Fruit fly (Drosophila melanogaster) whole organism, embryonic: Measurements from ENCODE around the gene CG2712.

Source experiments
- Ada2b ChIP-seq: fragments of 200-800 bp; sonication (Bioruptor generic); IDR thresholded peaks from 2 replicates; pipeline ENCODE4 v1.3.6; 2022; ENCODE audit warnings: missing biosample characterization, missing genetic modification characterization
- Bteb2 ChIP-seq: fragments of 200-800 bp; sonication (Bioruptor generic); optimal IDR thresholded peaks from 2 replicates; lab custom pipeline; 2016; ENCODE audit warnings: missing biosample characterization, missing genetic modification characterization
- CG1024 ChIP-seq: fragments of 200-800 bp; sonication (Bioruptor generic); IDR thresholded peaks from 2 replicates; pipeline ENCODE4 v1.3.6; 2022; ENCODE audit warnings: missing biosample characterization, missing genetic modification characterization
- CG10321 ChIP-seq: fragments of 200-800 bp; sonication (Bioruptor generic); IDR thresholded peaks from 2 replicates; pipeline ENCODE4 v1.3.6; 2022; ENCODE audit warnings: missing biosample characterization, missing genetic modification characterization
- CG11247 ChIP-seq: fragments of 200-800 bp; sonication (Bioruptor generic); IDR thresholded peaks from 2 replicates; pipeline ENCODE4 v1.3.6; 2022; ENCODE audit warnings: missing biosample characterization, missing genetic modification characterization
- CG11456 ChIP-seq: fragments of 200-800 bp; sonication (Bioruptor generic); IDR thresholded peaks from 3 replicates; pipeline ENCODE4 v1.3.6; 2022; ENCODE audit warnings: missing biosample characterization, missing genetic modification characterization
- CG11560 ChIP-seq: fragments of 200-800 bp; sonication (Bioruptor generic); IDR thresholded peaks from 3 replicates; pipeline ENCODE4 v1.3.6; 2022; ENCODE audit warnings: missing biosample characterization, missing genetic modification characterization
- CG11723 ChIP-seq: fragments of 200-800 bp; sonication (Bioruptor generic); optimal IDR thresholded peaks from 2 replicates; lab custom pipeline; 2017; ENCODE audit warnings: missing biosample characterization, mild to moderate bottlenecking, missing genetic modification characterization
- CG12219 ChIP-seq: fragments of 200-800 bp; sonication (Bioruptor generic); optimal IDR thresholded peaks from 3 replicates; lab custom pipeline; 2018; ENCODE audit warnings: missing biosample characterization, mild to moderate bottlenecking, missing genetic modification characterization
- CG12744 ChIP-seq: fragments of 200-800 bp; sonication (Bioruptor generic); optimal IDR thresholded peaks from 2 replicates; lab custom pipeline; 2016; ENCODE audit warnings: missing biosample characterization, missing genetic modification characterization
- CG12769 ChIP-seq: fragments of 200-800 bp; sonication (Bioruptor generic); optimal IDR thresholded peaks from 2 replicates; lab custom pipeline; 2019; ENCODE audit warnings: missing biosample characterization, mild to moderate bottlenecking, missing genetic modification characterization, moderate library complexity
- CG14014 ChIP-seq: fragments of 200-800 bp; sonication (Bioruptor generic); IDR thresholded peaks from 2 replicates; pipeline ENCODE4 v1.3.6; 2022; ENCODE audit warnings: missing biosample characterization, missing genetic modification characterization
- CG14050 ChIP-seq: fragments of 200-800 bp; sonication (Bioruptor generic); IDR thresholded peaks from 3 replicates; pipeline ENCODE4 v1.3.6; 2022; ENCODE audit warnings: missing biosample characterization, missing genetic modification characterization
- CG14441 ChIP-seq: fragments of 200-800 bp; sonication (Bioruptor generic); IDR thresholded peaks from 2 replicates; pipeline ENCODE4 v1.3.6; 2022; ENCODE audit warnings: missing biosample characterization, missing genetic modification characterization
- CG15696 ChIP-seq: fragments of 200-800 bp; sonication (Bioruptor generic); optimal IDR thresholded peaks from 2 replicates; lab custom pipeline; 2019; ENCODE audit warnings: missing biosample characterization, mild to moderate bottlenecking, missing genetic modification characterization, moderate library complexity
- CG18599 ChIP-seq: fragments of 200-800 bp; sonication (Bioruptor generic); optimal IDR thresholded peaks from 3 replicates; lab custom pipeline; 2017; ENCODE audit warnings: missing biosample characterization, missing genetic modification characterization, mild to moderate bottlenecking, moderate library complexity, missing genetic modification reagents
- CG2889 ChIP-seq: fragments of 200-800 bp; sonication (Bioruptor generic); IDR thresholded peaks from 3 replicates; pipeline ENCODE4 v1.3.6; 2022; ENCODE audit warnings: missing biosample characterization, missing genetic modification characterization
- CG30403 ChIP-seq: fragments of 200-800 bp; sonication (Bioruptor generic); optimal IDR thresholded peaks from 3 replicates; lab custom pipeline; 2016; ENCODE audit warnings: missing biosample characterization, missing genetic modification characterization
- CG31388 ChIP-seq: fragments of 200-800 bp; sonication (Bioruptor generic); optimal IDR thresholded peaks from 2 replicates; lab custom pipeline; 2016; ENCODE audit warnings: missing biosample characterization, missing genetic modification characterization
- CG32767 ChIP-seq: fragments of 200-800 bp; sonication (Bioruptor generic); IDR thresholded peaks from 2 replicates; pipeline ENCODE4 v1.3.6; 2022; ENCODE audit warnings: missing biosample characterization, missing genetic modification characterization
- CG34376 ChIP-seq: fragments of 200-800 bp; sonication (Bioruptor generic); optimal IDR thresholded peaks from 2 replicates; lab custom pipeline; 2018; ENCODE audit warnings: missing biosample characterization, mild to moderate bottlenecking, missing genetic modification characterization
- CG34422 ChIP-seq: fragments of 200-800 bp; sonication (Bioruptor generic); IDR thresholded peaks from 3 replicates; pipeline ENCODE4 v1.3.6; 2022; ENCODE audit warnings: missing biosample characterization, missing genetic modification characterization
- CG5180 ChIP-seq: fragments of 200-800 bp; sonication (Bioruptor generic); optimal IDR thresholded peaks from 3 replicates; lab custom pipeline; 2017; ENCODE audit warnings: missing biosample characterization, missing genetic modification characterization, mild to moderate bottlenecking, moderate library complexity, missing genetic modification reagents
- CG7271 ChIP-seq: fragments of 200-800 bp; sonication (Bioruptor generic); optimal IDR thresholded peaks from 2 replicates; lab custom pipeline; 2018; ENCODE audit warnings: missing biosample characterization, mild to moderate bottlenecking, missing genetic modification characterization, moderate library complexity
- CG8089 ChIP-seq: fragments of 200-800 bp; sonication (Bioruptor generic); optimal IDR thresholded peaks from 3 replicates; lab custom pipeline; 2016; ENCODE audit warnings: missing biosample characterization, missing genetic modification characterization
- CG9609 ChIP-seq: fragments of 200-800 bp; sonication (Bioruptor generic); optimal IDR thresholded peaks from 3 replicates; lab custom pipeline; 2016; ENCODE audit warnings: missing biosample characterization, missing genetic modification characterization
- CG9817 ChIP-seq: fragments of 200-800 bp; sonication (Bioruptor generic); optimal IDR thresholded peaks from 2 replicates; lab custom pipeline; 2018; ENCODE audit warnings: missing biosample characterization, mild to moderate bottlenecking, missing genetic modification characterization, moderate library complexity
- Chrac-16 ChIP-seq: fragments of 200-800 bp; sonication (Bioruptor generic); optimal IDR thresholded peaks from 3 replicates; lab custom pipeline; 2016; ENCODE audit warnings: missing biosample characterization, missing genetic modification characterization
- CrebB ChIP-seq: fragments of 200-800 bp; sonication (Bioruptor generic); optimal IDR thresholded peaks from 3 replicates; lab custom pipeline; 2018; ENCODE audit warnings: missing biosample characterization, mild to moderate bottlenecking, missing genetic modification characterization
- Drgx ChIP-seq: fragments of 200-800 bp; sonication (Bioruptor generic); IDR thresholded peaks from 2 replicates; pipeline ENCODE4 v1.3.6; 2022; ENCODE audit warnings: missing biosample characterization, missing genetic modification characterization
- Fer3 ChIP-seq: fragments of 200-800 bp; sonication (Bioruptor generic); optimal IDR thresholded peaks from 2 replicates; lab custom pipeline; 2018; ENCODE audit warnings: missing biosample characterization, mild to moderate bottlenecking, missing genetic modification characterization, moderate library complexity
- NfI ChIP-seq: fragments of 200-800 bp; sonication (Bioruptor generic); optimal IDR thresholded peaks from 3 replicates; lab custom pipeline; 2018; ENCODE audit warnings: missing biosample characterization, mild to moderate bottlenecking, missing genetic modification characterization, moderate library complexity
- Optix ChIP-seq: fragments of 200-800 bp; sonication (Bioruptor generic); IDR thresholded peaks from 3 replicates; pipeline ENCODE4 v1.3.6; 2022; ENCODE audit warnings: missing biosample characterization, missing genetic modification characterization
- Rx ChIP-seq: fragments of 200-800 bp; sonication (Bioruptor generic); IDR thresholded peaks from 2 replicates; pipeline ENCODE4 v1.3.6; 2022; ENCODE audit warnings: missing biosample characterization, missing genetic modification characterization
- Xbp1 ChIP-seq: fragments of 200-800 bp; sonication (Bioruptor generic); optimal IDR thresholded peaks from 3 replicates; lab custom pipeline; 2016; ENCODE audit warnings: missing biosample characterization, mild to moderate bottlenecking, missing genetic modification characterization
- YL-1 ChIP-seq: fragments of 200-800 bp; sonication (Bioruptor generic); optimal IDR thresholded peaks from 3 replicates; lab custom pipeline; 2017; ENCODE audit warnings: missing biosample characterization, mild to moderate bottlenecking, missing genetic modification characterization
- ash1 ChIP-seq: fragments of 200-800 bp; sonication (Bioruptor generic); optimal IDR thresholded peaks from 2 replicates; lab custom pipeline; 2018; ENCODE audit warnings: missing biosample characterization, mild to moderate bottlenecking, missing genetic modification characterization
- bowl ChIP-seq: fragments of 200-800 bp; sonication (Bioruptor generic); IDR thresholded peaks from 2 replicates; pipeline ENCODE4 v1.3.6; 2022; ENCODE audit warnings: missing biosample characterization, missing genetic modification characterization
- chm ChIP-seq: fragments of 200-800 bp; sonication (Bioruptor generic); IDR thresholded peaks from 2 replicates; pipeline ENCODE4 v1.3.6; 2022; ENCODE audit warnings: missing biosample characterization, missing genetic modification characterization
- cwo ChIP-seq: fragments of 200-800 bp; sonication (Bioruptor generic); optimal IDR thresholded peaks from 3 replicates; lab custom pipeline; 2017; ENCODE audit warnings: missing biosample characterization, missing genetic modification characterization, mild to moderate bottlenecking, moderate library complexity, missing genetic modification reagents
- dati ChIP-seq: fragments of 200-800 bp; sonication (Bioruptor generic); IDR thresholded peaks from 2 replicates; pipeline ENCODE4 v1.3.6; 2022; ENCODE audit warnings: missing biosample characterization, missing genetic modification characterization
- grau ChIP-seq: fragments of 200-800 bp; optimal IDR thresholded peaks from 3 replicates; lab custom pipeline; 2019; ENCODE audit warnings: missing biosample characterization, mild to moderate bottlenecking, missing genetic modification characterization, moderate library complexity
- lilli ChIP-seq: fragments of 200-800 bp; sonication (Bioruptor generic); optimal IDR thresholded peaks from 3 replicates; lab custom pipeline; 2016; ENCODE audit warnings: missing biosample characterization, missing genetic modification characterization
- repo ChIP-seq: fragments of 200-800 bp; sonication (Bioruptor generic); optimal IDR thresholded peaks from 2 replicates; lab custom pipeline; 2016; ENCODE audit warnings: missing biosample characterization, missing genetic modification characterization
- row ChIP-seq: fragments of 200-800 bp; sonication (Bioruptor generic); IDR thresholded peaks from 3 replicates; pipeline ENCODE4 v1.3.6; 2022; ENCODE audit warnings: missing biosample characterization, missing genetic modification characterization
- sens-2 ChIP-seq: fragments of 200-800 bp; sonication (Bioruptor generic); IDR thresholded peaks from 2 replicates; pipeline ENCODE4 v1.3.6; 2022; ENCODE audit warnings: missing biosample characterization, missing genetic modification characterization
- sug ChIP-seq: fragments of 200-800 bp; optimal IDR thresholded peaks from 2 replicates; lab custom pipeline; 2019; ENCODE audit warnings: missing biosample characterization, mild to moderate bottlenecking, missing genetic modification characterization, moderate library complexity
- ttk ChIP-seq: fragments of 200-800 bp; sonication (Bioruptor generic); IDR thresholded peaks from 2 replicates; pipeline ENCODE4 v2.1.2; 2022; ENCODE audit warnings: missing biosample characterization, missing genetic modification characterization
- unc-4 ChIP-seq: fragments of 200-800 bp; sonication (Bioruptor generic); IDR thresholded peaks from 2 replicates; pipeline ENCODE4 v1.3.6; 2022; ENCODE audit warnings: missing biosample characterization, missing genetic modification characterization; ENCODE audit not compliant: partially characterized antibody
- wdn ChIP-seq: fragments of 200-800 bp; sonication (Bioruptor generic); IDR thresholded peaks from 2 replicates; pipeline ENCODE4 v1.3.6; 2022; ENCODE audit warnings: missing biosample characterization, missing genetic modification characterization
- wor ChIP-seq: fragments of 200-800 bp; sonication (Bioruptor generic); IDR thresholded peaks from 2 replicates; pipeline ENCODE4 v1.3.6; 2022; ENCODE audit warnings: missing biosample characterization, missing genetic modification characterization
- zfh1 ChIP-seq: fragments of 200-800 bp; sonication (Bioruptor generic); IDR thresholded peaks from 3 replicates; pipeline ENCODE4 v1.3.6; 2022; ENCODE audit warnings: missing biosample characterization, missing genetic modification characterization

CG2712 gene

dm6 chrX:2732127-2732526 lies at the start of gene CG2712, which contains the start of gene ttm50 (continued):
- TF ChIP-seq wdn (GFP tag; lab: Robert Waterston, UW) (no peak), CG31388 (GFP tag; lab: Kevin White, UChicago) (no peak), Xbp1 (peak; percentile 70), CG12219 (GFP tag; lab: Kevin White, UChicago) (no peak), grau (tag; lab: Kevin White, UChicago) (peak; percentile 74), NfI (GFP tag; lab: Kevin White, UChicago) (peak; percentile 65), sens-2 (no peak), unc-4 (GFP tag; lab: Robert Waterston, UW) (no peak), zfh1 (no peak), CG14014 (GFP tag; lab: Robert Waterston, UW) (peak; percentile 14; the same call in 1 of the 2 replicates), CG9609 (GFP tag; lab: Kevin White, UChicago) (no peak), CG32767 (GFP tag; lab: Robert Waterston, UW) (no peak), Ada2b (no peak), bowl (no peak), CG7271 (tag; lab: Kevin White, UChicago) (no peak), CG5180 (GFP tag; lab: Kevin White, UChicago) (no peak), CG11247 (GFP tag; lab: Robert Waterston, UW) (peak; percentile 23; the same call in 1 of the 2 replicates), CG34422 (no peak), ash1 (no peak), Fer3 (tag; lab: Kevin White, UChicago) (peak; percentile 44), CG18599 (GFP tag; lab: Kevin White, UChicago) (no peak), CG12769 (tag; lab: Kevin White, UChicago) (no peak), CG11723 (GFP tag; lab: Kevin White, UChicago) (no peak), CG34376 (GFP tag; lab: Kevin White, UChicago) (peak; percentile 28), chm (GFP tag; lab: Robert Waterston, UW) (no peak), CG14441 (GFP tag; lab: Robert Waterston, UW) (peak; percentile 28; the same call in 1 of the 2 replicates), CG11456 (GFP tag; lab: Robert Waterston, UW) (no peak), YL-1 (GFP tag; lab: Kevin White, UChicago) (peak; percentile 76), Optix (GFP tag; lab: Robert Waterston, UW) (peak; percentile 31; the same call in 1 of the 3 replicates), Chrac-16 (GFP tag; lab: Kevin White, UChicago) (peak; percentile 52), CG30403 (GFP tag; lab: Kevin White, UChicago) (peak; percentile 73), Bteb2 (no peak), ttk (no peak), CG10321 (no peak), row (GFP tag; lab: Robert Waterston, UW) (peak; percentile 93), CG15696 (peak; percentile 59), Rx (0 out of 2 replicates have a peak, but pooled peaks have one; percentile 20), cwo (GFP tag; lab: Kevin White, UChicago) (peak; percentile 43), wor (GFP tag; lab: Robert Waterston, UW) (no peak), dati (GFP tag; lab: Robert Waterston, UW) (no peak), CG1024 (GFP tag; lab: Robert Waterston, UW) (no peak), sug (tag; lab: Kevin White, UChicago) (peak; percentile 79), repo (GFP tag; lab: Kevin White, UChicago) (no peak), CG11560 (tag; lab: Robert Waterston, UW) (no peak), CG8089 (GFP tag; lab: Kevin White, UChicago) (no peak), CrebB (tag; lab: Kevin White, UChicago) (no peak), Drgx (no peak), lilli (GFP tag; lab: Kevin White, UChicago) (peak; percentile 57), CG12744 (GFP tag; lab: Kevin White, UChicago) (no peak), CG2889 (GFP tag; lab: Robert Waterston, UW) (no peak), CG9817 (tag; lab: Kevin White, UChicago) (peak; percentile 66), CG14050 (GFP tag; lab: Robert Waterston, UW) (peak; percentile 22; the same call in 2 of the 3 replicates)
